1 fruit fly cellular context compared by ENCODE assay signal in the genomic region with DNA sequence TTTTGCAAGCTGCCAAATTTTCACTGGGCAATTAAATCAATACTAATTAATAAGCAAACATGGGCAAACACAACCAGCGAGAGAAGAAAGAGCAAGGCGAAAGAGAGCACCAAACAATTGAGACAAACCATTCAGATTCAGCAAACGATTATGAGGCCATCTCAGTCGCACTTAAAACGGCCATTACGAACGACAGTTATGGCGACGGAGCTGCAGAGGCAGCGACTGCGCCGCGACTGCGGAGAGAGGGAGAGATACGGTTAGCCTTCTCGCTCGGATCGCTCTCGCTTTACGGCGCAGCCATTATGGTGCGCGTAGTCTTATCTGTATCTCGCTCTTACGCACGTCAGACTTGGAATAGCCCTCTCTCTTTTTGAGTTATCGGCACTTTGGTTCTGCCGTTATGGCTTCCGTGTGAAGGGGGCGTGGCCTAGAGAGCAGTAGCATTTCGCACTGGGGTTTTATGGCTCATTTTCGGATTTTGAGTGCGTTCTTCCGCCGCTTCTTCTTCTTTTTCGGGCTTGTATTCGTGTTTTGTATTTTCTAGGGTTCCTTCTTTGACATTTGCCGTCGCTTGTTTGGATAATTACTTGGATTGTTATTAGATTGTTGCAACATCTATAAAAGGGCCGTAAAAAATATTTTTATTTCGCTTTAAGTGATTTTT.
TF ChIP-seq lines count a peak whose summit lies in the region.

No protein-coding gene starts in this region.

TF ChIP-seq in whole organism, embryonic, 481 proteins besides CTCF, POLR2A, EP300 and RAD21 (continued from another document):
- TF ChIP-seq tup (GFP tag; optimal IDR thresholded peaks at IDR 0.05; lab: Kevin White, UChicago) (no peak), pan (optimal IDR thresholded peaks at IDR 0.05; lab: Kevin White, UChicago) (no peak), pan (GFP tag; optimal IDR thresholded peaks at IDR 0.05 in 1 of 2, IDR thresholded peaks at IDR 0.05 in 1 of 2) (peak in 1 of 2 experiments; percentile 49), CG33557 (GFP tag; optimal IDR thresholded peaks at IDR 0.05; lab: Kevin White, UChicago) (peak; percentile 11), ato (GFP tag; IDR thresholded peaks at IDR 0.05; lab: Robert Waterston, UW; ENCODE audit: partially characterized antibody) (peak; percentile 64), CG17385 (GFP tag; optimal IDR thresholded peaks at IDR 0.05; lab: Kevin White, UChicago) (peak; percentile 70), CG1603 (tag; optimal IDR thresholded peaks at IDR 0.05; lab: Kevin White, UChicago) (no peak), gcm (GFP tag; optimal IDR thresholded peaks at IDR 0.05; lab: Kevin White, UChicago) (peak; percentile 68), CG18619 (GFP tag; optimal IDR thresholded peaks at IDR 0.05; lab: Kevin White, UChicago) (no peak), CG8281 (tag; optimal IDR thresholded peaks at IDR 0.05; lab: Kevin White, UChicago) (no peak)
